Worm (Caenorhabditis elegans) whole organism, L2 larva: Measurements from ENCODE around the gene Y37E11AM.3.

Experiments
- C34F6.9 ChIP-seq: fragments of 150-350 bp; optimal IDR thresholded peaks from 2 replicates; lab custom pipeline; 2014; ENCODE audit warnings: missing biosample characterization, missing genetic modification characterization
- F13H6.1 ChIP-seq: sonication (generic microtip); optimal IDR thresholded peaks from 2 replicates; lab custom pipeline; 2016; ENCODE audit warnings: missing genetic modification characterization, missing compliant biosample characterization
- R02D3.7 ChIP-seq: fragments of 150-350 bp; optimal IDR thresholded peaks from 2 replicates; lab custom pipeline; 2014; ENCODE audit warnings: missing biosample characterization, missing genetic modification characterization
- ZK546.5 ChIP-seq: sonication (generic microtip); optimal IDR thresholded peaks from 2 replicates; lab custom pipeline; 2017; ENCODE audit warnings: missing biosample characterization, missing genetic modification characterization
- alr-1 ChIP-seq: fragments of 150-350 bp; optimal IDR thresholded peaks from 2 replicates; lab custom pipeline; 2014; ENCODE audit warnings: missing biosample characterization, missing genetic modification characterization
- aly-2 ChIP-seq: fragments of 150-350 bp; optimal IDR thresholded peaks from 2 replicates; lab custom pipeline; 2014; ENCODE audit warnings: missing biosample characterization, missing genetic modification characterization
- ama-1 ChIP-seq: fragments of 150-350 bp; optimal IDR thresholded peaks from 2 replicates; lab custom pipeline; 2018; ENCODE audit warnings: inconsistent platforms
- ceh-16 ChIP-seq: fragments of 150-350 bp; optimal IDR thresholded peaks from 2 replicates; lab custom pipeline; 2014; ENCODE audit warnings: missing biosample characterization, missing genetic modification characterization
- ceh-82 ChIP-seq: fragments of 150-350 bp; optimal IDR thresholded peaks from 2 replicates; lab custom pipeline; 2014; ENCODE audit warnings: missing biosample characterization, missing genetic modification characterization
- crh-2 ChIP-seq: sonication (generic microtip); optimal IDR thresholded peaks from 2 replicates; lab custom pipeline; 2017; ENCODE audit warnings: missing biosample characterization, missing genetic modification characterization
- egl-27 ChIP-seq: sonication (generic microtip); optimal IDR thresholded peaks from 3 replicates; lab custom pipeline; 2017; ENCODE audit warnings: missing biosample characterization, missing genetic modification reagents, missing genetic modification characterization
- elt-1 ChIP-seq: fragments of 150-350 bp; optimal IDR thresholded peaks from 2 replicates; lab custom pipeline; 2014; ENCODE audit warnings: missing biosample characterization, missing genetic modification characterization
- fos-1 ChIP-seq: fragments of 150-350 bp; optimal IDR thresholded peaks from 2 replicates; lab custom pipeline; 2014; ENCODE audit warnings: missing biosample characterization, missing genetic modification characterization
- gmeb-1 ChIP-seq: fragments of 150-350 bp; optimal IDR thresholded peaks from 2 replicates; lab custom pipeline; 2014; ENCODE audit warnings: missing biosample characterization, missing genetic modification characterization
- lin-11 ChIP-seq: fragments of 150-350 bp; sonication (generic microtip); optimal IDR thresholded peaks from 2 replicates; lab custom pipeline; 2014; ENCODE audit warnings: missing biosample characterization, missing genetic modification characterization, inconsistent platforms, mixed read lengths
- lin-13 ChIP-seq: fragments of 150-350 bp; optimal IDR thresholded peaks from 2 replicates; lab custom pipeline; 2014; ENCODE audit warnings: missing biosample characterization, missing genetic modification reagents, missing genetic modification characterization
- lin-39 ChIP-seq: fragments of 150-350 bp; optimal IDR thresholded peaks from 2 replicates; lab custom pipeline; 2014; ENCODE audit warnings: missing biosample characterization, missing genetic modification reagents, missing genetic modification characterization
- lsy-2 ChIP-seq, 2 experiments: fragments of 150-350 bp in 1 of 2; sonication (generic microtip) in 1 of 2; optimal IDR thresholded peaks; 2 replicates each; lab custom pipeline; 2014 to 2017; ENCODE audit warnings: missing biosample characterization in 2 of 2, missing genetic modification characterization in 2 of 2
- mab-5 ChIP-seq: fragments of 150-350 bp; optimal IDR thresholded peaks from 2 replicates; lab custom pipeline; 2014; ENCODE audit warnings: missing biosample characterization, missing genetic modification characterization
- mbf-1 ChIP-seq: sonication (generic microtip); optimal IDR thresholded peaks from 2 replicates; lab custom pipeline; 2017; ENCODE audit warnings: missing biosample characterization, missing genetic modification characterization
- mdl-1 ChIP-seq, 2 experiments: fragments of 150-350 bp in 1 of 2; sonication (generic microtip) in 1 of 2; optimal IDR thresholded peaks; 2 replicates each; lab custom pipeline; 2017; ENCODE audit warnings: missing biosample characterization in 2 of 2, missing genetic modification characterization in 2 of 2
- nhr-11 ChIP-seq: fragments of 150-350 bp; optimal IDR thresholded peaks from 2 replicates; lab custom pipeline; 2014; ENCODE audit warnings: missing biosample characterization, missing genetic modification characterization
- nhr-12 ChIP-seq: fragments of 150-350 bp; optimal IDR thresholded peaks from 2 replicates; lab custom pipeline; 2014; ENCODE audit warnings: missing biosample characterization, missing genetic modification characterization
- nhr-129 ChIP-seq: fragments of 150-350 bp; optimal IDR thresholded peaks from 2 replicates; lab custom pipeline; 2014; ENCODE audit warnings: missing biosample characterization, missing genetic modification characterization
- nhr-21 ChIP-seq: fragments of 150-350 bp; optimal IDR thresholded peaks from 2 replicates; lab custom pipeline; 2014; ENCODE audit warnings: missing biosample characterization, missing genetic modification characterization
- nhr-23 ChIP-seq: fragments of 150-350 bp; optimal IDR thresholded peaks from 2 replicates; lab custom pipeline; 2014; ENCODE audit warnings: missing biosample characterization, missing genetic modification reagents, missing genetic modification characterization
- nhr-237 ChIP-seq: fragments of 150-350 bp; optimal IDR thresholded peaks from 2 replicates; lab custom pipeline; 2014; ENCODE audit warnings: missing biosample characterization, missing genetic modification characterization
- nhr-6 ChIP-seq: fragments of 150-350 bp; optimal IDR thresholded peaks from 2 replicates; lab custom pipeline; 2014; ENCODE audit warnings: missing biosample characterization, missing genetic modification characterization
- nhr-77 ChIP-seq: fragments of 150-350 bp; optimal IDR thresholded peaks from 2 replicates; lab custom pipeline; 2014; ENCODE audit warnings: missing biosample characterization, missing genetic modification characterization
- peb-1 ChIP-seq: fragments of 150-350 bp; optimal IDR thresholded peaks from 2 replicates; lab custom pipeline; 2014; ENCODE audit warnings: missing biosample characterization, missing genetic modification characterization
- skn-1 ChIP-seq: sonication (generic microtip); optimal IDR thresholded peaks from 2 replicates; lab custom pipeline; 2017; ENCODE audit warnings: missing biosample characterization, missing genetic modification characterization
- sma-3 ChIP-seq: sonication (generic microtip); optimal IDR thresholded peaks from 2 replicates; lab custom pipeline; 2016; ENCODE audit warnings: missing genetic modification reagents, missing genetic modification characterization, missing compliant biosample characterization
- sma-9 ChIP-seq, 2 experiments: fragments of 150-350 bp in 1 of 2; sonication (generic microtip) in 1 of 2; optimal IDR thresholded peaks; 2 replicates each; lab custom pipeline; 2014 to 2016; ENCODE audit warnings: missing genetic modification characterization in 2 of 2, mild to moderate bottlenecking in 1 of 2, missing biosample characterization in 1 of 2, missing compliant biosample characterization in 1 of 2, missing genetic modification reagents in 1 of 2, moderate library complexity in 1 of 2
- snpc-4 ChIP-seq: fragments of 150-350 bp; optimal IDR thresholded peaks from 2 replicates; lab custom pipeline; 2014; ENCODE audit warnings: missing biosample characterization, missing genetic modification characterization
- unc-39 ChIP-seq: fragments of 150-350 bp; optimal IDR thresholded peaks from 2 replicates; lab custom pipeline; 2014; ENCODE audit warnings: missing biosample characterization, missing genetic modification characterization
- unc-55 ChIP-seq: fragments of 150-350 bp; sonication (generic microtip); optimal IDR thresholded peaks from 3 replicates; lab custom pipeline; 2014; ENCODE audit warnings: missing biosample characterization, missing genetic modification reagents, missing genetic modification characterization
- unc-62 ChIP-seq: fragments of 150-350 bp; optimal IDR thresholded peaks from 2 replicates; lab custom pipeline; 2014; ENCODE audit warnings: missing biosample characterization, missing genetic modification reagents, missing genetic modification characterization
- zag-1 ChIP-seq: fragments of 150-350 bp; optimal IDR thresholded peaks from 2 replicates; lab custom pipeline; 2014; ENCODE audit warnings: missing biosample characterization, missing genetic modification characterization
- ztf-1 ChIP-seq: fragments of 200-800 bp; sonication (Bioruptor generic); conservative IDR thresholded peaks from 2 replicates; pipeline ENCODE4 v1.3.6; 2022; ENCODE audit warnings: missing genetic modification characterization, missing compliant biosample characterization
- ztf-11 ChIP-seq: sonication (generic microtip); optimal IDR thresholded peaks from 2 replicates; lab custom pipeline; 2017; ENCODE audit warnings: missing biosample characterization, missing genetic modification characterization

Gene Y37E11AM.3

DNA sequence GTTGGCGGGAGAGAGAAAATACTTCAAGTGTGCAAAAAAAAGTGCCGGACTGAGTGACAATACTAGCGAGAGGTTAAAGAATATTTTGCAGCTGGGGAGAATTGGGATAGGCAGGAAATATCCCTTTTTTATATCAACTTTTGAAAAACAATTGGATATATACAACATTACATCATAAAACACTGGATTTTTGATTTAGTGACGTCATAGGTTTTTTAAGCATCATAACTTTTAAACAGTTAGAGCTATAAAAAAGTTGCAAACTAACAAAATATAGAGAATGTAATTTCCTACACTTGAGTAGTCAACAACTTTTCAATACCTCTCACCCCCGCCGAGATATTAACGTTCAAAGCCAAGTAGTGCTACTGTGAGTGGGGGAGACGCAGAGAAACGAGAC, 8.2 kb downstream of the Y37E11AM.3 start:
- TF ChIP-seq mab-5 = no peak
- TF ChIP-seq sma-3 (GFP tag; lab: Kevin White, UChicago) = no peak
- TF ChIP-seq gmeb-1 (tag; lab: Kevin White, UChicago) = no peak
- no peak for TF ChIP-seq peb-1 (tag; lab: Kevin White, UChicago)
- TF ChIP-seq nhr-129 (tag; lab: Kevin White, UChicago) = no peak
- TF ChIP-seq nhr-12 (tag; lab: Kevin White, UChicago) = no peak
- TF ChIP-seq ceh-82 = no peak
- no peak for TF ChIP-seq unc-62 (GFP tag; lab: Kevin White, UChicago)
- TF ChIP-seq mdl-1 (tag; optimal IDR thresholded peaks at IDR 0.05; lab: Kevin White, UChicago) = no peak
- no peak for TF ChIP-seq sma-9 (GFP tag; optimal IDR thresholded peaks at IDR 0.05; lab: Kevin White, UChicago)
- no peak for TF ChIP-seq sma-9 (tag; optimal IDR thresholded peaks at IDR 0.05; lab: Kevin White, UChicago)
- TF ChIP-seq nhr-11 (tag; lab: Kevin White, UChicago) = no peak
- TF ChIP-seq alr-1 (tag; lab: Kevin White, UChicago) = no peak
- no peak for TF ChIP-seq elt-1 (tag; lab: Kevin White, UChicago)
- no peak for TF ChIP-seq aly-2 (tag; lab: Kevin White, UChicago)
- no peak for TF ChIP-seq egl-27 (tag; lab: Kevin White, UChicago)
- TF ChIP-seq crh-2 (tag; lab: Kevin White, UChicago) = no peak
- TF ChIP-seq C34F6.9 (tag; lab: Kevin White, UChicago) = no peak

ce11 chrIV:3709200-3709599, 9.8 kb downstream of the Y37E11AM.3 start, which contains the start of gene Y37E11AL.1:
Gene Y37E11AL.1, plus strand, starts transcription at chrIV:3709500.
- TF ChIP-seq gmeb-1 (tag; lab: Kevin White, UChicago) = no peak
- no peak for TF ChIP-seq sma-3 (GFP tag; lab: Kevin White, UChicago)
- no peak for TF ChIP-seq sma-9 (GFP tag; optimal IDR thresholded peaks at IDR 0.05; lab: Kevin White, UChicago)
- TF ChIP-seq sma-9 (tag; optimal IDR thresholded peaks at IDR 0.05; lab: Kevin White, UChicago) = no peak
- TF ChIP-seq unc-55 (GFP tag; lab: Kevin White, UChicago) = no peak
- no peak for TF ChIP-seq lsy-2 (tag; optimal IDR thresholded peaks at IDR 0.05; lab: Kevin White, UChicago)
- TF ChIP-seq unc-62 (GFP tag; lab: Kevin White, UChicago) = no peak
- TF ChIP-seq ama-1 (lab: Kevin White, UChicago) = no peak
- no peak for TF ChIP-seq fos-1
- no peak for TF ChIP-seq lin-13 (GFP tag; lab: Kevin White, UChicago)
- no peak for TF ChIP-seq snpc-4 (tag; lab: Kevin White, UChicago)
- TF ChIP-seq nhr-237 (tag; lab: Kevin White, UChicago) = no peak
- no peak for TF ChIP-seq unc-39 (tag; lab: Kevin White, UChicago)
- no peak for TF ChIP-seq aly-2 (tag; lab: Kevin White, UChicago)
- no peak for TF ChIP-seq lin-39 (tag; lab: Kevin White, UChicago)
- no peak for TF ChIP-seq nhr-77
- TF ChIP-seq nhr-11 (tag; lab: Kevin White, UChicago) = no peak

ce11 chrIV:3701892-3702291, 17.1 kb downstream of the Y37E11AM.3 start, which contains the start of gene Y37E11AL.12:
Gene Y37E11AL.12, minus strand, starts transcription at chrIV:3701992.
- TF ChIP-seq nhr-23 (tag; lab: Kevin White, UChicago) = no peak
- TF ChIP-seq nhr-6 (tag; lab: Kevin White, UChicago) = no peak
- TF ChIP-seq lin-39 (tag; lab: Kevin White, UChicago) = no peak
- TF ChIP-seq elt-1 (tag; lab: Kevin White, UChicago) = no peak
- no peak for TF ChIP-seq R02D3.7 (tag; lab: Kevin White, UChicago)
- no peak for TF ChIP-seq nhr-21 (tag; lab: Kevin White, UChicago)
- no peak for TF ChIP-seq lin-11 (tag; lab: Kevin White, UChicago)
- TF ChIP-seq snpc-4 (tag; lab: Kevin White, UChicago) = no peak
- no peak for TF ChIP-seq ztf-11 (tag; lab: Kevin White, UChicago)
- no peak for TF ChIP-seq mbf-1 (tag; lab: Kevin White, UChicago)
- TF ChIP-seq ztf-1 (GFP tag; lab: Robert Waterston, UW) = no peak
- TF ChIP-seq mdl-1 (tag; optimal IDR thresholded peaks at IDR 0.05; lab: Kevin White, UChicago) = no peak
- TF ChIP-seq F13H6.1 (tag; lab: Kevin White, UChicago) = no peak
- no peak for TF ChIP-seq zag-1
- no peak for TF ChIP-seq ZK546.5 (tag; lab: Kevin White, UChicago)
- no peak for TF ChIP-seq skn-1
- no peak for TF ChIP-seq lin-13 (GFP tag; lab: Kevin White, UChicago)
- no peak for TF ChIP-seq ceh-16 (tag; lab: Kevin White, UChicago)
- TF ChIP-seq fos-1 = no peak
